Fruit fly (Drosophila melanogaster): ENCODE measurements around the gene Lnk.

Lnk gene

DNA sequence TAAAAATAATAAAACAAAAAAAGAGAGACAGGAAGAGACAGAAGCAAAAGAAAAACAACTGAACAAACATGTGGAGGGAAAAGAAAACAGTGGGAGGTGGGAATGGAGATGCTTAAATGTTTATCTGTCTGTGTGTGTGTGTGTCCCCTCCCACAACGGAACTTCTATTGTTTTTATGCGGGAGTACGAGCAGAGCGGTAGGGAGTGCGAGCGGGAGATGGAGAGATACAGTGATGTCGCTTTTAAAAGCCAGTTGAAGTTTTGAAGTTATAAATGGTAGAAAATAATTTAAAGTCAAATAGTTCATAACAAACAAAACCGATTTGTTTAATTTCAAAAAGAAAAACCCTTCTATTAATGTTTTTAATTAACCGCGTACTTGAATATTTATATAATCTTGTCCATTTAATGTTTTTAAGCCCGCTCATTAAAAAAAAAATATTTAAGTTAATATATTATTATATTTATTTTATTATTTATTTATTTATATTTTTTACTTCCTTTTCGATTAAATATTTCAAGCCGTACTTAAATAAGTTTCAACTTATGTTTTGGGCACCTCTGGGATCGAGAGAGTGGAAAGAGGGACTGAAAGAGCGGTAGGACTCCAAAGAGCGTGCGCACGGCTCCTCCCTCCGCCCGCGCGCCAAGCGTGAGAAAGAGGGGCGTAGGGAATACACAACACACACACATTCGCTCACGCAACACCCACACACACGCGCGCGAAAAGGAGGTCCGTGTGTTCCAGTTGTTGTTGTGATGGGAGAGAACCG is 8.0 kb upstream of the Lnk start (continued):
- peak; percentile 23 for TF ChIP-seq spab (GFP tag; optimal IDR thresholded peaks at IDR 0.05)
- TF ChIP-seq CG9139 (GFP tag; optimal IDR thresholded peaks at IDR 0.05) = no peak
- TF ChIP-seq CG8119 (GFP tag; IDR thresholded peaks at IDR 0.05) = peak; percentile 70
- TF ChIP-seq CG16779 (tag; optimal IDR thresholded peaks at IDR 0.05) = no peak
- peak; percentile 63 for TF ChIP-seq achi (GFP tag; optimal IDR thresholded peaks at IDR 0.05)
- TF ChIP-seq CG3032 (tag; optimal IDR thresholded peaks at IDR 0.05) = peak; percentile 52
- TF ChIP-seq Blimp-1 (GFP tag; optimal IDR thresholded peaks at IDR 0.05) = peak; percentile 14
- no peak for TF ChIP-seq dac (GFP tag; optimal IDR thresholded peaks at IDR 0.05)
- peak; percentile 52 for TF ChIP-seq net (GFP tag; optimal IDR thresholded peaks at IDR 0.05)
- peak; percentile 11; the same call in 1 of the 2 replicates for TF ChIP-seq Gug (GFP tag; IDR thresholded peaks at IDR 0.05)
- peak; percentile 35 for TF ChIP-seq Eip75B (GFP tag; optimal IDR thresholded peaks at IDR 0.05)
- no peak for TF ChIP-seq Hr38 (GFP tag; optimal IDR thresholded peaks at IDR 0.05)
- peak; percentile 28 for TF ChIP-seq CG10669 (GFP tag; optimal IDR thresholded peaks at IDR 0.05)
- TF ChIP-seq acj6 (GFP tag; optimal IDR thresholded peaks at IDR 0.05) = peak; percentile 24
- TF ChIP-seq pdm3 (GFP tag; optimal IDR thresholded peaks at IDR 0.05) = peak; percentile 15
- TF ChIP-seq Lpt (GFP tag; optimal IDR thresholded peaks at IDR 0.05) = peak; percentile 52
- peak; percentile 18; the same call in 1 of the 3 replicates for TF ChIP-seq CG6163 (GFP tag; IDR thresholded peaks at IDR 0.05)
- no peak for TF ChIP-seq Sox14 (GFP tag; optimal IDR thresholded peaks at IDR 0.05)
- peak; percentile 53 for TF ChIP-seq Ets96B (tag; optimal IDR thresholded peaks at IDR 0.05)
- TF ChIP-seq Sox15 (GFP tag; optimal IDR thresholded peaks at IDR 0.05) = no peak
- peak; percentile 9 to 50 for TF ChIP-seq ss (GFP tag; optimal IDR thresholded peaks at IDR 0.05)
- peak in 1 of 2 experiments; percentile 55 for TF ChIP-seq salr (GFP tag; optimal IDR thresholded peaks at IDR 0.05)
- peak; percentile 53 for TF ChIP-seq esn (GFP tag; optimal IDR thresholded peaks at IDR 0.05)
- TF ChIP-seq OdsH (GFP tag; optimal IDR thresholded peaks at IDR 0.05) = peak; percentile 41
- peak; percentile 55 for TF ChIP-seq svp (GFP tag)
- no peak for TF ChIP-seq CG11902 (GFP tag; optimal IDR thresholded peaks at IDR 0.05)
- peak; percentile 76 for TF ChIP-seq Eip78C (GFP tag)
- TF ChIP-seq CG8319 (GFP tag; optimal IDR thresholded peaks at IDR 0.05) = no peak
- peak; percentile 57 for TF ChIP-seq CG8632 (GFP tag; optimal IDR thresholded peaks at IDR 0.05)

dm6 chr3R:25880971-25881809 is 7.2 kb upstream of the Lnk start, which contains the start of gene Tsp96F:
Tsp96F (minus strand) TSS chr3R:25881427.
- no peak for TF ChIP-seq OdsH (GFP tag; optimal IDR thresholded peaks at IDR 0.05)
- TF ChIP-seq Hr4 (GFP tag; optimal IDR thresholded peaks at IDR 0.05) = no peak
- peak; percentile 6 for TF ChIP-seq topi (GFP tag; optimal IDR thresholded peaks at IDR 0.05)
- peak; percentile 80 for TF ChIP-seq svp (GFP tag)
- peak; percentile 12; the same call in 1 of the 3 replicates for TF ChIP-seq CG8119 (GFP tag; IDR thresholded peaks at IDR 0.05)
- no peak for TF ChIP-seq fkh (GFP tag; optimal IDR thresholded peaks at IDR 0.05)
- no peak for TF ChIP-seq achi (GFP tag; optimal IDR thresholded peaks at IDR 0.05)
- no peak for TF ChIP-seq vri (GFP tag; optimal IDR thresholded peaks at IDR 0.05)
- TF ChIP-seq CG8319 (GFP tag; optimal IDR thresholded peaks at IDR 0.05) = peak; percentile 98
- TF ChIP-seq CG6163 (GFP tag; IDR thresholded peaks at IDR 0.05) = peak; percentile 41; the same call in 2 of the 3 replicates
- peak; percentile 19 for TF ChIP-seq CG6854 (GFP tag; optimal IDR thresholded peaks at IDR 0.05)
- peak; percentile 17 for TF ChIP-seq Eip78C (GFP tag)
- TF ChIP-seq eg (GFP tag; IDR thresholded peaks at IDR 0.05) = no peak

dm6 chr3R:25881915-25882314 is 6.4 kb upstream of the Lnk start, which contains the start of gene SppL:
SppL (plus strand) TSS chr3R:25881984.
- no peak for TF ChIP-seq Sox15 (GFP tag; optimal IDR thresholded peaks at IDR 0.05)
- no peak for TF ChIP-seq CG3919 (GFP tag; optimal IDR thresholded peaks at IDR 0.05)
- no peak for TF ChIP-seq achi (GFP tag; optimal IDR thresholded peaks at IDR 0.05)
- no peak for TF ChIP-seq dac (GFP tag; optimal IDR thresholded peaks at IDR 0.05)
- TF ChIP-seq CG11762 (GFP tag; optimal IDR thresholded peaks at IDR 0.05; ENCODE audit: insufficient read depth) = no peak
- no peak for TF ChIP-seq dsx (GFP tag; optimal IDR thresholded peaks at IDR 0.05; ENCODE audit: poor library complexity, severe bottlenecking)
- TF ChIP-seq fd59A (GFP tag; optimal IDR thresholded peaks at IDR 0.05) = no peak
- no peak for TF ChIP-seq salr (GFP tag; optimal IDR thresholded peaks at IDR 0.05)
- no peak for TF ChIP-seq esn (GFP tag; optimal IDR thresholded peaks at IDR 0.05)
- TF ChIP-seq Ets96B (tag; optimal IDR thresholded peaks at IDR 0.05) = no peak
- no peak for TF ChIP-seq CG10631 (GFP tag; optimal IDR thresholded peaks at IDR 0.05)
- peak; percentile 83 for TF ChIP-seq fkh (GFP tag; optimal IDR thresholded peaks at IDR 0.05)
- TF ChIP-seq CG8632 (GFP tag; optimal IDR thresholded peaks at IDR 0.05) = no peak
- TF ChIP-seq Met (GFP tag; optimal IDR thresholded peaks at IDR 0.05) = no peak
- no peak for TF ChIP-seq topi (GFP tag; optimal IDR thresholded peaks at IDR 0.05)
- TF ChIP-seq CG6792 (GFP tag; optimal IDR thresholded peaks at IDR 0.05) = no peak
- TF ChIP-seq CG6808 (GFP tag; optimal IDR thresholded peaks at IDR 0.05) = no peak
- peak; percentile 18 for TF ChIP-seq CG6854 (GFP tag; optimal IDR thresholded peaks at IDR 0.05)
- TF ChIP-seq Blimp-1 (GFP tag; optimal IDR thresholded peaks at IDR 0.05) = no peak
- no peak for TF ChIP-seq lz (GFP tag; optimal IDR thresholded peaks at IDR 0.05)
